Worm (Caenorhabditis elegans): Measurements from ENCODE around the gene pmt-2.
A peak's percentile ranks its signal among the peaks of the same experiment; 100 is the strongest.

pmt-2 gene

ce11 chrV:4623535-4623934 lies 4.8 kb upstream of the pmt-2 start:
- no peak for TF ChIP-seq che-1 (tag; optimal IDR thresholded peaks at IDR 0.05)
- TF ChIP-seq nfya-1 (tag; optimal IDR thresholded peaks at IDR 0.05), result peak; percentile 97

ce11 chrV:4624717-4625116 lies 3.7 kb upstream of the pmt-2 start:
- TF ChIP-seq hlh-6 (tag; optimal IDR thresholded peaks at IDR 0.05) (no peak), nfya-1 (tag; optimal IDR thresholded peaks at IDR 0.05) (peak; percentile 90)

- TF ChIP-seq tbx-2 (tag; optimal IDR thresholded peaks at IDR 0.05), result no peak
- TF ChIP-seq nhr-232 (tag; optimal IDR thresholded peaks at IDR 0.05), result no peak
- no peak for TF ChIP-seq fkh-6 (tag; optimal IDR thresholded peaks at IDR 0.05)
- TF ChIP-seq pha-4 (tag; optimal IDR thresholded peaks at IDR 0.05), result no peak
- no peak for TF ChIP-seq lin-11 (tag; optimal IDR thresholded peaks at IDR 0.05)
- no peak for TF ChIP-seq sdc-2 (tag; optimal IDR thresholded peaks at IDR 0.05)
- no peak for TF ChIP-seq ahr-1 (tag; optimal IDR thresholded peaks at IDR 0.05)
- no peak for TF ChIP-seq ztf-16 (tag; optimal IDR thresholded peaks at IDR 0.05)
- TF ChIP-seq madf-2 (tag; optimal IDR thresholded peaks at IDR 0.05), result no peak
- TF ChIP-seq K09A11.1 (tag; optimal IDR thresholded peaks at IDR 0.05; ENCODE audit: insufficient read depth), result no peak
- TF ChIP-seq rnt-1 (tag; optimal IDR thresholded peaks at IDR 0.05), result no peak
- TF ChIP-seq nfya-1 (tag; optimal IDR thresholded peaks at IDR 0.05), result no peak
- TF ChIP-seq ama-1 (optimal IDR thresholded peaks at IDR 0.05), result no peak
- no peak for TF ChIP-seq che-1 (tag; optimal IDR thresholded peaks at IDR 0.05)
Measured at ce11 chrV:4626344-4626743, 2.0 kb upstream of the pmt-2 start.

- TF ChIP-seq ceh-31 (tag; optimal IDR thresholded peaks at IDR 0.05) (no peak), pag-3 (tag; optimal IDR thresholded peaks at IDR 0.05; ENCODE audit: borderline replicate concordance) (no peak), elt-2 (tag; optimal IDR thresholded peaks at IDR 0.05) (peak; percentile 28)
Measured at ce11 chrV:4630267-4630666, 1.9 kb downstream of the pmt-2 start.

ce11 chrV:4637153-4637552 lies 8.8 kb downstream of the pmt-2 start:
- TF ChIP-seq C08G9.2 (tag; optimal IDR thresholded peaks at IDR 0.05), result no peak

ce11 chrV:4640501-4641150 lies 12.2 kb downstream of the pmt-2 start:
- TF ChIP-seq fkh-10 (GFP tag; optimal IDR thresholded peaks at IDR 0.05) (no peak), ceh-48 (tag; optimal IDR thresholded peaks at IDR 0.05) (no peak), ceh-9 (tag; optimal IDR thresholded peaks at IDR 0.05) (no peak), hlh-13 (GFP tag; optimal IDR thresholded peaks at IDR 0.05) (no peak), K02D7.2 (tag; optimal IDR thresholded peaks at IDR 0.05) (no peak), unc-55 (GFP tag; optimal IDR thresholded peaks at IDR 0.05) (no peak), syd-9 (tag; optimal IDR thresholded peaks at IDR 0.05) (no peak), zip-5 (tag; optimal IDR thresholded peaks at IDR 0.05) (no peak), K09A11.1 (tag; optimal IDR thresholded peaks at IDR 0.05; ENCODE audit: insufficient read depth) (no peak), npax-4 (tag; optimal IDR thresholded peaks at IDR 0.05) (no peak), ceh-31 (tag; optimal IDR thresholded peaks at IDR 0.05) (no peak), fkh-6 (tag; optimal IDR thresholded peaks at IDR 0.05) (no peak), rnt-1 (tag; optimal IDR thresholded peaks at IDR 0.05) (no peak), nhr-232 (tag; optimal IDR thresholded peaks at IDR 0.05) (no peak), unc-3 (GFP tag; conservative IDR thresholded peaks at IDR 0.05) (no peak), unc-3 (tag; optimal IDR thresholded peaks at IDR 0.05) (no peak), sdc-2 (tag; optimal IDR thresholded peaks at IDR 0.05) (no peak), lim-6 (tag; optimal IDR thresholded peaks at IDR 0.05) (no peak), ceh-19 (GFP tag; optimal IDR thresholded peaks at IDR 0.05) (no peak)
